Worm (Caenorhabditis elegans): Measurements from ENCODE around the gene fdgt-2.

Gene fdgt-2

DNA sequence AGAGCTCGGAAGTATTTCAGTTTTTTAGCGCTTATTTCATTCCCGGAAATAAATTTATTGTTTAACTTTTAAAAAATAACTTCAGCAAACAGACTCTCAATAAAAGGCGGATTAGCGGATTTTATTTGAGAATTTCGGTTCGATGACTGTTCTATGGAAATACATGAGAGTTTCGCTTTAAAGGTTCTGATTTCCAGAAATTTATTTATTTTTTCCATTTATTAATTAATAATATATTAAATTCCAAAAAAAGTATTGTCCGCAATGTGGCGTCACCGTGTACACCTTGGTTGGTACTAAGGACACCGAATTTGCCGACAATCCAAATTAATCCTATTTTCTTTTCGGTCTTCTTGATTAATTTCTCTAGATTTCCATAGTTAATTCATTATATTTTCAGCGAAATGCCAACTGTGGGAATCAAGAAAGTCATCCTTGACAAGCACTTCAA, 47.1 kb downstream of the fdgt-2 start, which contains the start of gene fars-3 (continued):
- TF ChIP-seq mel-28 (tag; optimal IDR thresholded peaks at IDR 0.05; ENCODE audit: borderline replicate concordance) (no peak), Y95B8A.8 (GFP tag; IDR thresholded peaks at IDR 0.05) (peak; percentile 23; the same call in 1 of the 2 replicates), Y79H2A.3 (GFP tag; conservative IDR thresholded peaks at IDR 0.05) (peak; percentile 60; the same call in 1 of the 2 replicates), B0019.2 (GFP tag; conservative IDR thresholded peaks at IDR 0.05) (no peak), ekl-4 (GFP tag; IDR thresholded peaks at IDR 0.05) (peak; percentile 72; the same call in 1 of the 2 replicates), egl-44 (GFP tag; IDR thresholded peaks at IDR 0.05) (no peak), lag-1 (GFP tag; IDR thresholded peaks at IDR 0.05) (no peak), lin-26 (GFP tag; IDR thresholded peaks at IDR 0.05) (0 out of 2 replicates have a peak, but pooled peaks have one; percentile 35), snpc-1.3 (tag; optimal IDR thresholded peaks at IDR 0.05; ENCODE audit: insufficient read depth) (no peak), akir-1 (GFP tag; optimal IDR thresholded peaks at IDR 0.05) (no peak), dpff-1 (tag; optimal IDR thresholded peaks at IDR 0.05) (no peak), pha-4 (tag; optimal IDR thresholded peaks at IDR 0.05) (no peak), bed-1 (GFP tag; IDR thresholded peaks at IDR 0.05) (no peak), athp-1 (tag; optimal IDR thresholded peaks at IDR 0.05) (peak; percentile 57), lsl-1 (GFP tag; optimal IDR thresholded peaks at IDR 0.05) (peak; percentile 2), C06A6.2 (GFP tag; conservative IDR thresholded peaks at IDR 0.05) (no peak), xnd-1 (tag; optimal IDR thresholded peaks at IDR 0.05) (no peak), ceh-27 (GFP tag; optimal IDR thresholded peaks at IDR 0.05) (no peak), pbrm-1 (GFP tag; IDR thresholded peaks at IDR 0.05) (peak; percentile 36; the same call in 1 of the 2 replicates), nhr-27 (tag; optimal IDR thresholded peaks at IDR 0.05) (peak; percentile 55), C17E4.6 (GFP tag; IDR thresholded peaks at IDR 0.05) (no peak), let-607 (tag; optimal IDR thresholded peaks at IDR 0.05) (no peak), hsf-1 (GFP tag; IDR thresholded peaks at IDR 0.05) (peak; percentile 81), sdz-38 (tag; optimal IDR thresholded peaks at IDR 0.05) (no peak), somi-1 (GFP tag; optimal IDR thresholded peaks at IDR 0.05) (no peak), bed-2 (GFP tag; IDR thresholded peaks at IDR 0.05) (no peak)

DNA sequence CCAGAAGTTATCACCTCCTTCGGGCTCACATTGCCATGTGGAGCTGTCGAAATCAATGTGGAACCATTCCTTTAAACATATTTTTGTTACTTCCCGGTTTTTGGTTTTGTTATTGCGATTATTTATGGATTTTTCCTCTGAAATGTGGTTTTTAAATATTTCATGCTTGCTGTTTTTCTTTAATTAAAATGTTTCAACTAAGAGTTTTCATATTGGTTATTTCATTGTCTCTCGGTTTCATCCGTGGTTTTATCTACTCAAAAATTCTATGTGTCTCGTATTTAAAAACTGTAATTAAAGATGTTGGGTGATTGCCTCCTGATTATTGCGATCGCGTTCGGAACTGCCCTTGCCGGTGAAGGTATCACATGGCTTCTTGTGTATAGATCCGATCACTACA, 49.5 kb downstream of the fdgt-2 start, which contains the start of gene F22B5.10:
TSS of gene F22B5.10 (plus strand) at position 301 of the 400 bp plus-strand sequence.
- TF ChIP-seq cebp-1 (GFP tag; IDR thresholded peaks at IDR 0.05) (no peak), cebp-1 (tag; optimal IDR thresholded peaks at IDR 0.05) (no peak), snpc-4 (GFP tag; optimal IDR thresholded peaks at IDR 0.05) (no peak), snpc-4 (tag; optimal IDR thresholded peaks at IDR 0.05) (no peak), snpc-3.4 (tag; optimal IDR thresholded peaks at IDR 0.05) (peak; percentile 20)

DNA sequence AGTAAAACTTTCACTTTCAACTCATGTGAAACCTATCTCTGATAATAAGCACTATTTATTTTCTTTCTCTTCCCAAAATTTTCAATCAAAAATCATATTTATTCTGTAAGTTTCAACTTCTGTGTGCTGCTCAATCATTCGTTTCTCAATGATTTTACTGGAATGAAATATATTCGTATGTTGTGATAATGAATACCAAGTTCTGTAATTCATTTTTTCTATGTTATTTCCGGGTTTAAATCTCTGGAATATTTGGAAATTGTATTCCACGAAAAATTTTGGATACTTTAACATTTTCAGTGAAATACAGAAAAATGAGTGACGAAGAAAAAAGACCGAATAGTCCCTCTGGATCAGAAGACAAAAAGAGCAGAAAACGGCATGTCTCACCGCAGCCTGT, 50.4 kb downstream of the fdgt-2 start, which contains the start of gene M05D6.2:
TSS of gene M05D6.2 (plus strand) at position 301 of the 400 bp plus-strand sequence.
- TF ChIP-seq gei-17 (GFP tag; optimal IDR thresholded peaks at IDR 0.05) (no peak), ceh-40 (GFP tag; IDR thresholded peaks at IDR 0.05) (no peak), rpc-1 (optimal IDR thresholded peaks at IDR 0.05) (no peak), rpc-1 (tag; optimal IDR thresholded peaks at IDR 0.05) (no peak), lir-1 (GFP tag; conservative IDR thresholded peaks at IDR 0.05) (no peak), hsf-1 (GFP tag; IDR thresholded peaks at IDR 0.05) (0 out of 2 replicates have a peak, but pooled peaks have one; percentile 50), ceh-100 (GFP tag; IDR thresholded peaks at IDR 0.05) (no peak), K12H6.12 (tag; optimal IDR thresholded peaks at IDR 0.05) (no peak), nfya-1 (tag; optimal IDR thresholded peaks at IDR 0.05; ENCODE audit: borderline replicate concordance, insufficient read depth) (no peak)

Data from whole organism, young adult.